Worm (Caenorhabditis elegans): ENCODE results near the gene R186.3.

DNA sequence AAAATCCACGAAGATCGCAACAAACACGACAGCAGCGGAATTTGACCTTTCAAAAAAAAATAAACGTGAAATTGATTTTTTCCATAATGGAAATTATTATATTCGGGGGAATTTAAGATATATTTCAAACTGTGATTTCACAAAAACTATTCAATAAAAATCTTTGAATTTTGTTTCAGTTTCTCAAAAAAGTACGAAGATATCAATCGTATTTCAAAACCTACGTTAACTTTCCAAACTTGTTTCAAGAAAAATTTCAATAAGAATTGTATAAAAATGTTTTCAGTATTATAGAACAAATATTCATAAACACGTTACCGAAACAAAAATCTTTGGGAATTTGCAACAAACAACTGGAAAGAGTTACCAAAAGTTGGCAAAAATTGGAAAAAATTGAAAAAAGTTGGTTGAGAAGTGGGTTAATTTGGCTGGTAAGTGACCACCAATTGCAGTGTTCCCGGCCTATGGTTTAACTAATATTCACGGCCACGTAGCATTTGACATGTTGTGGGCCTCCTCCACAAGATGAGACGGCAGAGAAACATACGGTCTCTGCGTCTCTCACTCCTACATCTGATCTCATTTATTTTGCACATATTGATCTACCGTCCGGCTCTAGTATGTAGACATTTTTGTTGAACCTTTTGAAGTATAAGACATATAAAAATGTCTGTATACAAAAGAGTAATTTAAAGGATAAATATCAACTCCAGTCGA is 16.0 kb downstream of the R186.3 start, which contains the start of the genes T16G1.9 and T16G1.18:
- TF ChIP-seq ceh-13 (GFP tag; optimal IDR thresholded peaks at IDR 0.05): no peak
- no peak for TF ChIP-seq ceh-36 (tag; optimal IDR thresholded peaks at IDR 0.05)
- no peak for TF ChIP-seq tbx-11 (GFP tag; IDR thresholded peaks at IDR 0.05)
- no peak for TF ChIP-seq hmg-4 (GFP tag; optimal IDR thresholded peaks at IDR 0.05)
- no peak for TF ChIP-seq ama-1 (optimal IDR thresholded peaks at IDR 0.05)
- no peak for TF ChIP-seq pes-1 (GFP tag; IDR thresholded peaks at IDR 0.05)
- TF ChIP-seq tra-4 (tag; optimal IDR thresholded peaks at IDR 0.05): no peak
- no peak for TF ChIP-seq scrt-1 (GFP tag; IDR thresholded peaks at IDR 0.05)
- no peak for TF ChIP-seq sea-1 (GFP tag; conservative IDR thresholded peaks at IDR 0.05)
- no peak for TF ChIP-seq ets-7 (tag; optimal IDR thresholded peaks at IDR 0.05)

Measured in whole organism, early embryonic.